Fruit fly (Drosophila melanogaster) whole organism, embryonic: ENCODE data around the gene Ubi-p5E.
A peak's percentile ranks its signal among the peaks of the same experiment; 100 is the strongest.

ENCODE experiments used
- Ada2b ChIP-seq: fragments of 200-800 bp; sonication (Bioruptor generic); IDR thresholded peaks from 2 replicates; pipeline ENCODE4 v1.3.6; 2022; ENCODE audit warnings: missing biosample characterization, missing genetic modification characterization
- CG10366 ChIP-seq: fragments of 200-800 bp; sonication (Bioruptor generic); IDR thresholded peaks from 2 replicates; pipeline ENCODE4 v1.3.6; 2022; ENCODE audit warnings: missing biosample characterization, missing genetic modification characterization
- CG10565 ChIP-seq: fragments of 200-800 bp; sonication (Bioruptor generic); optimal IDR thresholded peaks from 3 replicates; lab custom pipeline; 2016; ENCODE audit warnings: missing biosample characterization, mild to moderate bottlenecking, missing genetic modification characterization
- CG10979 ChIP-seq: fragments of 200-800 bp; sonication (Bioruptor generic); optimal IDR thresholded peaks from 2 replicates; lab custom pipeline; 2018; ENCODE audit warnings: missing biosample characterization, mild to moderate bottlenecking, missing genetic modification characterization, moderate library complexity
- CG12942 ChIP-seq: fragments of 200-800 bp; sonication (Bioruptor generic); optimal IDR thresholded peaks from 3 replicates; lab custom pipeline; 2016; ENCODE audit warnings: missing biosample characterization, missing genetic modification characterization
- CG13287 ChIP-seq: fragments of 200-800 bp; sonication (Bioruptor generic); IDR thresholded peaks from 2 replicates; pipeline ENCODE4 v1.3.6; 2022; ENCODE audit warnings: missing biosample characterization, missing genetic modification characterization; ENCODE audit not compliant: partially characterized antibody
- CG15073 ChIP-seq: fragments of 200-800 bp; sonication (Bioruptor generic); optimal IDR thresholded peaks from 2 replicates; lab custom pipeline; 2016; ENCODE audit warnings: missing biosample characterization, missing genetic modification characterization
- CG18262 ChIP-seq: fragments of 200-800 bp; optimal IDR thresholded peaks from 3 replicates; lab custom pipeline; 2019; ENCODE audit warnings: missing biosample characterization, mild to moderate bottlenecking, missing genetic modification characterization, moderate library complexity
- CG31388 ChIP-seq: fragments of 200-800 bp; sonication (Bioruptor generic); optimal IDR thresholded peaks from 2 replicates; lab custom pipeline; 2016; ENCODE audit warnings: missing biosample characterization, missing genetic modification characterization
- CG43689 ChIP-seq: fragments of 200-800 bp; sonication (Bioruptor generic); IDR thresholded peaks from 2 replicates; pipeline ENCODE4 v1.3.6; 2022; ENCODE audit warnings: missing biosample characterization, missing genetic modification characterization
- CG6791 ChIP-seq: fragments of 200-800 bp; sonication (Bioruptor generic); IDR thresholded peaks from 3 replicates; pipeline ENCODE4 v1.3.6; 2022; ENCODE audit warnings: missing biosample characterization, missing genetic modification characterization; ENCODE audit not compliant: partially characterized antibody
- CG7271 ChIP-seq: fragments of 200-800 bp; sonication (Bioruptor generic); optimal IDR thresholded peaks from 2 replicates; lab custom pipeline; 2018; ENCODE audit warnings: missing biosample characterization, mild to moderate bottlenecking, missing genetic modification characterization, moderate library complexity
- CG8765 ChIP-seq: fragments of 200-800 bp; sonication (Bioruptor generic); IDR thresholded peaks from 2 replicates; pipeline ENCODE4 v1.3.6; 2022; ENCODE audit warnings: missing biosample characterization, missing genetic modification characterization
- CG9876 ChIP-seq: fragments of 200-800 bp; sonication (Bioruptor generic); optimal IDR thresholded peaks from 2 replicates; lab custom pipeline; 2016; ENCODE audit warnings: missing biosample characterization, missing genetic modification characterization
- CoRest ChIP-seq: fragments of 200-800 bp; sonication (Bioruptor generic); optimal IDR thresholded peaks from 3 replicates; lab custom pipeline; 2018; ENCODE audit warnings: missing biosample characterization, mild to moderate bottlenecking, missing genetic modification characterization, moderate library complexity
- Dbx ChIP-seq: fragments of 200-800 bp; sonication (Bioruptor generic); IDR thresholded peaks from 3 replicates; pipeline ENCODE4 v1.3.6; 2022; ENCODE audit warnings: missing biosample characterization, missing genetic modification characterization
- Dek ChIP-seq: fragments of 200-800 bp; sonication (Bioruptor generic); optimal IDR thresholded peaks from 3 replicates; lab custom pipeline; 2019; ENCODE audit warnings: missing biosample characterization, mild to moderate bottlenecking, missing genetic modification characterization, moderate library complexity
- Dll ChIP-seq: fragments of 200-800 bp; sonication (Bioruptor generic); IDR thresholded peaks from 4 replicates; pipeline ENCODE4 v1.3.6; 2022; ENCODE audit warnings: missing biosample characterization, missing genetic modification characterization; ENCODE audit not compliant: partially characterized antibody
- Fer3 ChIP-seq: fragments of 200-800 bp; sonication (Bioruptor generic); optimal IDR thresholded peaks from 2 replicates; lab custom pipeline; 2018; ENCODE audit warnings: missing biosample characterization, mild to moderate bottlenecking, missing genetic modification characterization, moderate library complexity
- Max ChIP-seq: fragments of 200-800 bp; sonication (Bioruptor generic); optimal IDR thresholded peaks from 2 replicates; lab custom pipeline; 2016; ENCODE audit warnings: missing biosample characterization, mild to moderate bottlenecking, missing genetic modification characterization
- Rx ChIP-seq: fragments of 200-800 bp; sonication (Bioruptor generic); IDR thresholded peaks from 2 replicates; pipeline ENCODE4 v1.3.6; 2022; ENCODE audit warnings: missing biosample characterization, missing genetic modification characterization
- Sry-δ ChIP-seq: fragments of 200-800 bp; sonication (Bioruptor generic); optimal IDR thresholded peaks from 2 replicates; lab custom pipeline; 2016; ENCODE audit warnings: missing biosample characterization, missing genetic modification characterization
- Vsx1 ChIP-seq: fragments of 200-800 bp; sonication (Bioruptor generic); optimal IDR thresholded peaks from 2 replicates; lab custom pipeline; 2017; ENCODE audit warnings: missing biosample characterization, mild to moderate bottlenecking, missing genetic modification characterization, missing genetic modification reagents
- Xrp1 ChIP-seq: fragments of 200-800 bp; sonication (Bioruptor generic); IDR thresholded peaks from 2 replicates; pipeline ENCODE4 v1.3.6; 2022; ENCODE audit warnings: missing biosample characterization, missing genetic modification characterization
- ac ChIP-seq: fragments of 200-800 bp; sonication (Bioruptor generic); optimal IDR thresholded peaks from 3 replicates; lab custom pipeline; 2017; ENCODE audit warnings: missing biosample characterization, mild to moderate bottlenecking, missing genetic modification characterization
- btn ChIP-seq: fragments of 200-800 bp; sonication (Bioruptor generic); optimal IDR thresholded peaks from 2 replicates; lab custom pipeline; 2016; ENCODE audit warnings: missing biosample characterization, missing genetic modification characterization
- chif ChIP-seq, 2 experiments: fragments of 200-800 bp; sonication (Bioruptor generic); optimal IDR thresholded peaks; 3 replicates each; lab custom pipeline; 2016; ENCODE audit warnings: missing biosample characterization in 2 of 2, missing genetic modification characterization in 2 of 2
- chn ChIP-seq: fragments of 200-800 bp; sonication (Bioruptor generic); optimal IDR thresholded peaks from 2 replicates; lab custom pipeline; 2016; ENCODE audit warnings: missing biosample characterization, missing genetic modification characterization
- ci ChIP-seq: fragments of 200-800 bp; sonication (Bioruptor generic); IDR thresholded peaks from 3 replicates; pipeline ENCODE4 v1.3.6; 2022; ENCODE audit warnings: missing biosample characterization, missing genetic modification characterization
- crp ChIP-seq, 2 experiments: fragments of 200-800 bp; sonication (Bioruptor generic); optimal IDR thresholded peaks; 2 replicates in 1 of 2; 3 replicates in 1 of 2; lab custom pipeline; 2017; ENCODE audit warnings: missing biosample characterization in 2 of 2, missing genetic modification characterization in 2 of 2, mild to moderate bottlenecking in 1 of 2, moderate library complexity in 1 of 2
- disco-r ChIP-seq: fragments of 200-800 bp; sonication (Bioruptor generic); optimal IDR thresholded peaks from 2 replicates; lab custom pipeline; 2016; ENCODE audit warnings: missing biosample characterization, missing genetic modification characterization
- dmrt11E ChIP-seq: fragments of 200-800 bp; sonication (Bioruptor generic); optimal IDR thresholded peaks from 3 replicates; lab custom pipeline; 2018; ENCODE audit warnings: missing biosample characterization, mild to moderate bottlenecking, missing genetic modification characterization, moderate library complexity
- ftz-f1 ChIP-seq: fragments of 200-800 bp; sonication (Bioruptor generic); optimal IDR thresholded peaks from 2 replicates; lab custom pipeline; 2016; ENCODE audit warnings: missing biosample characterization, missing genetic modification characterization
- gem ChIP-seq: fragments of 200-800 bp; sonication (Bioruptor generic); optimal IDR thresholded peaks from 2 replicates; lab custom pipeline; 2019; ENCODE audit warnings: missing biosample characterization, mild to moderate bottlenecking, missing genetic modification characterization, moderate library complexity
- gfzf ChIP-seq: fragments of 200-800 bp; sonication (Bioruptor generic); optimal IDR thresholded peaks from 2 replicates; lab custom pipeline; 2016; ENCODE audit warnings: missing biosample characterization, mild to moderate bottlenecking, missing genetic modification characterization, moderate library complexity
- ham ChIP-seq: fragments of 200-800 bp; sonication (Bioruptor generic); IDR thresholded peaks from 2 replicates; pipeline ENCODE4 v1.3.6; 2022; ENCODE audit warnings: missing biosample characterization, missing genetic modification characterization
- jing ChIP-seq: fragments of 200-800 bp; sonication (Bioruptor generic); optimal IDR thresholded peaks from 2 replicates; lab custom pipeline; 2018; ENCODE audit warnings: missing biosample characterization, mild to moderate bottlenecking, missing genetic modification characterization
- kah ChIP-seq: fragments of 200-800 bp; sonication (Bioruptor generic); optimal IDR thresholded peaks from 2 replicates; lab custom pipeline; 2018; ENCODE audit warnings: missing biosample characterization, mild to moderate bottlenecking, missing genetic modification characterization
- lov ChIP-seq, 2 experiments: fragments of 200-800 bp in 1 of 2; fragments of >200 bp in 1 of 2; sonication (Bioruptor generic) in 1 of 2; IDR thresholded peaks in 1 of 2; optimal IDR thresholded peaks in 1 of 2; 2 replicates in 1 of 2; 3 replicates in 1 of 2; pipeline versions ENCODE4 v1.3.6 to Lab custom; 2017 to 2022; ENCODE audit warnings: missing biosample characterization in 1 of 2, missing genetic modification characterization in 1 of 2
- mam ChIP-seq: fragments of 200-800 bp; sonication (Bioruptor generic); optimal IDR thresholded peaks from 3 replicates; lab custom pipeline; 2016; ENCODE audit warnings: missing biosample characterization, missing genetic modification characterization
- odd ChIP-seq: fragments of 200-800 bp; sonication (Bioruptor generic); optimal IDR thresholded peaks from 2 replicates; lab custom pipeline; 2017; ENCODE audit warnings: missing biosample characterization, mild to moderate bottlenecking, missing genetic modification characterization
- otp ChIP-seq: fragments of 200-800 bp; sonication (Bioruptor generic); IDR thresholded peaks from 3 replicates; pipeline ENCODE4, ENCODE4 v1.3.6; 2022; ENCODE audit warnings: missing biosample characterization, missing genetic modification characterization
- phol ChIP-seq: fragments of 200-800 bp; sonication (Bioruptor generic); optimal IDR thresholded peaks from 3 replicates; lab custom pipeline; 2018; ENCODE audit warnings: missing biosample characterization, mild to moderate bottlenecking, missing genetic modification characterization, moderate library complexity
- pnt ChIP-seq: fragments of 200-800 bp; sonication (Bioruptor generic); optimal IDR thresholded peaks from 3 replicates; lab custom pipeline; 2016; ENCODE audit warnings: missing biosample characterization, missing genetic modification characterization
- run ChIP-seq: fragments of 200-800 bp; sonication (Bioruptor generic); optimal IDR thresholded peaks from 3 replicates; lab custom pipeline; 2018; ENCODE audit warnings: missing biosample characterization, mild to moderate bottlenecking, missing genetic modification characterization
- sima ChIP-seq: fragments of 200-800 bp; sonication (Bioruptor generic); optimal IDR thresholded peaks from 2 replicates; lab custom pipeline; 2016; ENCODE audit warnings: missing biosample characterization, missing genetic modification characterization
- sob ChIP-seq: fragments of 200-800 bp; sonication (Bioruptor generic); IDR thresholded peaks from 2 replicates; pipeline ENCODE4 v1.3.6; 2022; ENCODE audit warnings: missing biosample characterization, missing genetic modification characterization
- stc ChIP-seq: fragments of 200-800 bp; sonication (Bioruptor generic); IDR thresholded peaks from 2 replicates; pipeline ENCODE4 v1.3.6; 2022; ENCODE audit warnings: missing biosample characterization, missing genetic modification characterization
- tna ChIP-seq: fragments of 200-800 bp; sonication (Bioruptor generic); IDR thresholded peaks from 2 replicates; pipeline ENCODE4 v1.3.6; 2022; ENCODE audit warnings: missing biosample characterization, missing genetic modification characterization; ENCODE audit not compliant: partially characterized antibody
- ttk ChIP-seq: fragments of 200-800 bp; sonication (Bioruptor generic); IDR thresholded peaks from 2 replicates; pipeline ENCODE4 v2.1.2; 2022; ENCODE audit warnings: missing biosample characterization, missing genetic modification characterization

Ubi-p5E gene

DNA sequence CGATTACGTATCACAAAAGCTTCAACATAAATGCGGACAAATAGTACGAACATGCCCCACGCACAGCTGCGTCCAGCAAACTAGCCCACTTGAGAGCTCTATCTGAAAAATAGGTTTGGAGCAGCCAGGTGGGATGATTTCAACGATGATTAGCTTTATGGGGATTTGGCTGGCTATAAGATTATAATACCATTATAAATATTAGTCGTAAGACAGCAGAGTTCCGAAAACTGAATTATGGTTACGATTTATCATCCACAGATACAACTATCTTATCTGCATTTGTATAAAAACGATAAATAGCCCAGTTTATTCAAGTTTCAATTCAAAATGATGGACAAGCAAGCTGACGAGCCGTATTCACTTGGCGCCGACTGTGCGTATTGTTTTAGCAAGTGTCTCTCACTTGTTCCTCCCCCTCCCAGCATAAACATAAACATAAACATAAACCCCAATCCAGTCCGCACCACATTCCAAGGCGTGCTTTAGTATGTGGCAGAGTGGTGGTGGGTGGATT lies 15.8 kb downstream of the Ubi-p5E start (continued):
- no peak for TF ChIP-seq CG9876 (GFP tag; lab: Kevin White, UChicago)
- no peak for TF ChIP-seq disco-r (GFP tag; lab: Kevin White, UChicago)
- TF ChIP-seq sob, result peak; percentile 64
- no peak for TF ChIP-seq otp (GFP tag; lab: Robert Waterston, UW)
- TF ChIP-seq ci (GFP tag; lab: Robert Waterston, UW), result 0 out of 3 replicates have a peak, but pooled peaks have one; percentile 33
- TF ChIP-seq run (tag; lab: Kevin White, UChicago), result peak; percentile 71
- no peak for TF ChIP-seq CG8765
- TF ChIP-seq Sry-δ (GFP tag; lab: Kevin White, UChicago), result no peak
- no peak for TF ChIP-seq tna (GFP tag; lab: Robert Waterston, UW)
- peak; percentile 84 for TF ChIP-seq phol (tag; lab: Kevin White, UChicago)
- peak; percentile 64 for TF ChIP-seq stc (GFP tag; lab: Robert Waterston, UW)
- peak; percentile 42 for TF ChIP-seq kah
- peak; percentile 60 for TF ChIP-seq mam (GFP tag; lab: Kevin White, UChicago)
- TF ChIP-seq lov (optimal IDR thresholded peaks at IDR 0.05; lab: Kevin White, UChicago), result no peak
- no peak for TF ChIP-seq lov (GFP tag; IDR thresholded peaks at IDR 0.05; lab: Robert Waterston, UW)
- no peak for TF ChIP-seq CG7271 (tag; lab: Kevin White, UChicago)
- peak; percentile 58 for TF ChIP-seq chn (GFP tag; lab: Kevin White, UChicago)
- TF ChIP-seq Rx, result peak; percentile 28; the same call in 1 of the 2 replicates
- no peak for TF ChIP-seq pnt (GFP tag; lab: Kevin White, UChicago)
- TF ChIP-seq CG15073 (GFP tag; lab: Kevin White, UChicago), result no peak
- peak; percentile 81 for TF ChIP-seq CG18262 (tag; lab: Kevin White, UChicago)
- TF ChIP-seq ttk (GFP tag; lab: Robert Waterston, UW), result peak; percentile 43; the same call in 1 of the 2 replicates
- peak; percentile 11 for TF ChIP-seq CG10565
- peak; percentile 51 for TF ChIP-seq Dek (tag; lab: Kevin White, UChicago)
- peak; percentile 79 for TF ChIP-seq odd (GFP tag; lab: Kevin White, UChicago)
- TF ChIP-seq CG10366 (GFP tag; lab: Robert Waterston, UW), result no peak; the same call in 1 of the 2 replicates
- TF ChIP-seq ham (GFP tag; lab: Robert Waterston, UW), result no peak
- TF ChIP-seq btn (GFP tag; lab: Kevin White, UChicago), result no peak
- TF ChIP-seq gfzf (GFP tag; lab: Kevin White, UChicago), result no peak
- peak; percentile 49 for TF ChIP-seq jing (GFP tag; lab: Kevin White, UChicago)
- peak; percentile 55; the same call in 1 of the 2 replicates for TF ChIP-seq Xrp1 (GFP tag; lab: Robert Waterston, UW)
- TF ChIP-seq CG43689 (GFP tag; lab: Robert Waterston, UW), result 0 out of 2 replicates have a peak, but pooled peaks have one; percentile 20
- TF ChIP-seq Ada2b, result peak; percentile 66
- TF ChIP-seq ftz-f1 (GFP tag; lab: Kevin White, UChicago), result no peak
- peak; percentile 77 for TF ChIP-seq Fer3 (tag; lab: Kevin White, UChicago)
- peak; percentile 69 for TF ChIP-seq CG10979 (tag; lab: Kevin White, UChicago)
- no peak for TF ChIP-seq crp (GFP tag; optimal IDR thresholded peaks at IDR 0.05; lab: Kevin White, UChicago)
- no peak for TF ChIP-seq CG13287 (GFP tag; lab: Robert Waterston, UW)
- no peak for TF ChIP-seq ac (GFP tag; lab: Kevin White, UChicago)
- peak; percentile 82 for TF ChIP-seq gem (tag; lab: Kevin White, UChicago)
- TF ChIP-seq dmrt11E (tag; lab: Kevin White, UChicago), result peak; percentile 1
- TF ChIP-seq Max, result peak; percentile 55
- no peak for TF ChIP-seq sima (GFP tag; lab: Kevin White, UChicago)
- peak; percentile 22 to 52 for TF ChIP-seq chif (GFP tag; optimal IDR thresholded peaks at IDR 0.05; lab: Kevin White, UChicago)
- TF ChIP-seq Dbx (GFP tag; lab: Robert Waterston, UW), result peak; percentile 55
- TF ChIP-seq Vsx1 (GFP tag; lab: Kevin White, UChicago), result peak; percentile 66
- peak; percentile 50 for TF ChIP-seq CG31388 (GFP tag; lab: Kevin White, UChicago)
- TF ChIP-seq CG12942 (GFP tag; lab: Kevin White, UChicago), result peak; percentile 35
- no peak for TF ChIP-seq Dll (GFP tag; lab: Robert Waterston, UW)
- TF ChIP-seq CG6791 (GFP tag; lab: Robert Waterston, UW), result no peak
- TF ChIP-seq CoRest, result peak; percentile 83
